Fruit fly (Drosophila melanogaster): Measurements from ENCODE around the gene Sgf11.

Sgf11 gene

dm6 chr3L:18667115-18667514 lies 14.5 kb downstream of the Sgf11 start, which contains the start of gene CG42495:
Gene CG42495, plus strand, starts transcription at chr3L:18667361.
- TF ChIP-seq pad (GFP tag; optimal IDR thresholded peaks at IDR 0.05) = no peak
- peak; percentile 22 for TF ChIP-seq cic (GFP tag; optimal IDR thresholded peaks at IDR 0.05)
- TF ChIP-seq CG1620 (GFP tag; optimal IDR thresholded peaks at IDR 0.05) = peak; percentile 23
- TF ChIP-seq CG11617 (GFP tag; optimal IDR thresholded peaks at IDR 0.05) = no peak
- no peak for TF ChIP-seq cnc (optimal IDR thresholded peaks at IDR 0.05)
- TF ChIP-seq bab1 (GFP tag; optimal IDR thresholded peaks at IDR 0.05) = peak; percentile 29

- TF ChIP-seq CG1620 (GFP tag; optimal IDR thresholded peaks at IDR 0.05) = no peak
- TF ChIP-seq CG12768 (GFP tag; optimal IDR thresholded peaks at IDR 0.05) = no peak
- TF ChIP-seq CG33017 (tag; optimal IDR thresholded peaks at IDR 0.05) = no peak
- no peak for TF ChIP-seq Mnt (GFP tag; optimal IDR thresholded peaks at IDR 0.05)
- no peak for TF ChIP-seq CG5204 (GFP tag; optimal IDR thresholded peaks at IDR 0.05)
Measured at dm6 chr3L:18665594-18665993, 16.0 kb downstream of the Sgf11 start.

dm6 chr3L:18653737-18654136 lies 27.9 kb downstream of the Sgf11 start:
- TF ChIP-seq tj (GFP tag; optimal IDR thresholded peaks at IDR 0.05) = no peak
- no peak for TF ChIP-seq Crg-1 (GFP tag; optimal IDR thresholded peaks at IDR 0.05)
- no peak for TF ChIP-seq CG14711 (tag; optimal IDR thresholded peaks at IDR 0.05)
- peak; percentile 49 for TF ChIP-seq kay (GFP tag; ENCODE audit: borderline replicate concordance)
- no peak for TF ChIP-seq cnc (optimal IDR thresholded peaks at IDR 0.05)

dm6 chr3L:18643222-18643621 lies 38.4 kb downstream of the Sgf11 start:
- TF ChIP-seq kay (GFP tag; ENCODE audit: borderline replicate concordance) (peak; percentile 76), CG1620 (GFP tag; optimal IDR thresholded peaks at IDR 0.05) (no peak)

- TF ChIP-seq CG12768 (GFP tag; optimal IDR thresholded peaks at IDR 0.05) (peak; percentile 95), Hr96 (GFP tag; optimal IDR thresholded peaks at IDR 0.05) (peak; percentile 96), CG7045 (GFP tag; optimal IDR thresholded peaks at IDR 0.05) (peak; percentile 96), kay (GFP tag; ENCODE audit: borderline replicate concordance) (peak; percentile 98), CG14711 (tag; optimal IDR thresholded peaks at IDR 0.05) (peak; percentile 90), toe (GFP tag; optimal IDR thresholded peaks at IDR 0.05) (peak; percentile 96), pad (GFP tag; optimal IDR thresholded peaks at IDR 0.05) (peak; percentile 83), CG7101 (tag; optimal IDR thresholded peaks at IDR 0.05) (peak; percentile 95), CG1620 (GFP tag; optimal IDR thresholded peaks at IDR 0.05) (peak; percentile 79), CG33017 (tag; optimal IDR thresholded peaks at IDR 0.05) (peak; percentile 96), cnc (optimal IDR thresholded peaks at IDR 0.05) (no peak), CG11617 (GFP tag; optimal IDR thresholded peaks at IDR 0.05) (peak; percentile 96), cic (GFP tag; optimal IDR thresholded peaks at IDR 0.05) (peak; percentile 94), ovo (GFP tag; optimal IDR thresholded peaks at IDR 0.05) (peak; percentile 66), Mnt (GFP tag; optimal IDR thresholded peaks at IDR 0.05) (peak; percentile 78), Clk (GFP tag; optimal IDR thresholded peaks at IDR 0.05) (peak; percentile 96), Crg-1 (GFP tag; optimal IDR thresholded peaks at IDR 0.05) (peak; percentile 87), bab1 (GFP tag; optimal IDR thresholded peaks at IDR 0.05) (peak; percentile 87), CG5204 (GFP tag; optimal IDR thresholded peaks at IDR 0.05) (peak; percentile 97), tj (GFP tag; optimal IDR thresholded peaks at IDR 0.05) (peak; percentile 69)
Measured at dm6 chr3L:18640584-18641527, 40.8 kb downstream of the Sgf11 start.

dm6 chr3L:18638487-18638886 lies 43.1 kb downstream of the Sgf11 start:
- TF ChIP-seq Hr96 (GFP tag; optimal IDR thresholded peaks at IDR 0.05) (no peak), CG12768 (GFP tag; optimal IDR thresholded peaks at IDR 0.05) (no peak), CG7045 (GFP tag; optimal IDR thresholded peaks at IDR 0.05) (no peak), CG33017 (tag; optimal IDR thresholded peaks at IDR 0.05) (no peak), Clk (GFP tag; optimal IDR thresholded peaks at IDR 0.05) (no peak), CG14711 (tag; optimal IDR thresholded peaks at IDR 0.05) (no peak), ovo (GFP tag; optimal IDR thresholded peaks at IDR 0.05) (no peak), Mnt (GFP tag; optimal IDR thresholded peaks at IDR 0.05) (no peak), CG7101 (tag; optimal IDR thresholded peaks at IDR 0.05) (no peak), toe (GFP tag; optimal IDR thresholded peaks at IDR 0.05) (no peak), pad (GFP tag; optimal IDR thresholded peaks at IDR 0.05) (no peak), Crg-1 (GFP tag; optimal IDR thresholded peaks at IDR 0.05) (no peak), tj (GFP tag; optimal IDR thresholded peaks at IDR 0.05) (no peak), cnc (optimal IDR thresholded peaks at IDR 0.05) (no peak)

- TF ChIP-seq toe (GFP tag; optimal IDR thresholded peaks at IDR 0.05) = no peak
- TF ChIP-seq kay (GFP tag; ENCODE audit: borderline replicate concordance) = no peak
- no peak for TF ChIP-seq Hr96 (GFP tag; optimal IDR thresholded peaks at IDR 0.05)
- no peak for TF ChIP-seq CG1620 (GFP tag; optimal IDR thresholded peaks at IDR 0.05)
- no peak for TF ChIP-seq CG5204 (GFP tag; optimal IDR thresholded peaks at IDR 0.05)
- no peak for TF ChIP-seq pad (GFP tag; optimal IDR thresholded peaks at IDR 0.05)
- peak; percentile 9 for TF ChIP-seq Mnt (GFP tag; optimal IDR thresholded peaks at IDR 0.05)
- TF ChIP-seq CG33017 (tag; optimal IDR thresholded peaks at IDR 0.05) = peak; percentile 30
Measured at dm6 chr3L:18638043-18638442, 43.6 kb downstream of the Sgf11 start.
